Worm (Caenorhabditis elegans) whole organism, L4 larva: ENCODE data around the gene T10B10.4.

ENCODE experiments used
- D1046.2 ChIP-seq: fragments of 200-800 bp; sonication (Bioruptor generic); IDR thresholded peaks from 2 replicates; pipeline ENCODE4 v1.3.6; 2022; ENCODE audit warnings: missing genetic modification characterization, missing compliant biosample characterization
- F26F4.8 ChIP-seq: fragments of 200-800 bp; sonication (Bioruptor generic); conservative IDR thresholded peaks from 2 replicates; pipeline ENCODE4 v1.3.6; 2022; ENCODE audit warnings: missing genetic modification characterization, missing compliant biosample characterization
- F49E8.2 ChIP-seq: sonication (generic microtip); optimal IDR thresholded peaks from 2 replicates; lab custom pipeline; 2016; ENCODE audit warnings: missing compliant biosample characterization, mild to moderate bottlenecking, missing genetic modification characterization, borderline replicate concordance
- R02D3.7 ChIP-seq: fragments of 150-350 bp; sonication (generic microtip); optimal IDR thresholded peaks from 3 replicates; lab custom pipeline; 2014; ENCODE audit warnings: missing biosample characterization, missing genetic modification characterization
- T20F7.1 ChIP-seq: fragments of 200-800 bp; sonication (Bioruptor generic); optimal IDR thresholded peaks from 2 replicates; lab custom pipeline; 2018; ENCODE audit warnings: mild to moderate bottlenecking, missing genetic modification characterization, missing compliant biosample characterization
- T26A8.4 ChIP-seq: fragments of 200-800 bp; sonication (Bioruptor generic); IDR thresholded peaks from 2 replicates; pipeline ENCODE4 v1.3.6; 2022; ENCODE audit warnings: missing genetic modification characterization, missing compliant biosample characterization
- Y5F2A.4 ChIP-seq: fragments of 200-800 bp; sonication (Bioruptor generic); optimal IDR thresholded peaks from 2 replicates; lab custom pipeline; 2018; ENCODE audit warnings: mild to moderate bottlenecking, missing genetic modification characterization, missing compliant biosample characterization
- ZK546.5 ChIP-seq, 2 experiments: sonication (generic microtip); optimal IDR thresholded peaks; 2 replicates each; lab custom pipeline; 2017; ENCODE audit warnings: missing biosample characterization in 2 of 2, missing genetic modification characterization in 2 of 2
- ceh-28 ChIP-seq: fragments of 150-350 bp; optimal IDR thresholded peaks from 2 replicates; lab custom pipeline; 2014; ENCODE audit warnings: missing biosample characterization, missing genetic modification reagents, missing genetic modification characterization
- ceh-82 ChIP-seq: sonication (generic microtip); optimal IDR thresholded peaks from 2 replicates; lab custom pipeline; 2017; ENCODE audit warnings: missing biosample characterization, missing genetic modification characterization
- ces-1 ChIP-seq: fragments of 150-350 bp; sonication (generic microtip); optimal IDR thresholded peaks from 4 replicates; lab custom pipeline; 2014; ENCODE audit warnings: missing biosample characterization, missing genetic modification reagents, missing genetic modification characterization
- cey-2 ChIP-seq: sonication (generic microtip); optimal IDR thresholded peaks from 3 replicates; lab custom pipeline; 2017; ENCODE audit warnings: missing genetic modification characterization, mild to moderate bottlenecking, missing compliant biosample characterization, antibody characterized with exemption, borderline replicate concordance; ENCODE audit not compliant: insufficient read depth
- ctbp-1 ChIP-seq: fragments of 200-800 bp; sonication (Bioruptor generic); IDR thresholded peaks from 2 replicates; pipeline ENCODE4 v1.3.6; 2022; ENCODE audit warnings: missing genetic modification reagents, missing genetic modification characterization, missing compliant biosample characterization
- daf-16 ChIP-seq, 3 experiments: sonication (generic microtip); optimal IDR thresholded peaks; 2 replicates each; lab custom pipeline; 2016 to 2017; ENCODE audit warnings: missing genetic modification characterization in 3 of 3, missing genetic modification reagents in 3 of 3, mild to moderate bottlenecking in 2 of 3, missing compliant biosample characterization in 2 of 3, missing biosample characterization in 1 of 3, moderate library complexity in 1 of 3
- daf-19 ChIP-seq: fragments of 200-800 bp; sonication (Bioruptor generic); conservative IDR thresholded peaks from 2 replicates; pipeline ENCODE4 v1.3.6; 2022; ENCODE audit warnings: missing genetic modification characterization, missing compliant biosample characterization
- daf-8 ChIP-seq: fragments of 200-800 bp; sonication (Bioruptor generic); IDR thresholded peaks from 2 replicates; pipeline ENCODE4 v1.3.6; 2022; ENCODE audit warnings: missing genetic modification characterization, missing compliant biosample characterization
- dmd-6 ChIP-seq: fragments of 200-800 bp; sonication (Bioruptor generic); IDR thresholded peaks from 2 replicates; pipeline ENCODE4 v1.3.6; 2022; ENCODE audit warnings: missing genetic modification reagents, missing genetic modification characterization, missing compliant biosample characterization
- dpl-1 ChIP-seq: fragments of 150-350 bp; optimal IDR thresholded peaks from 2 replicates; lab custom pipeline; 2014; ENCODE audit warnings: missing biosample characterization, missing genetic modification reagents, missing genetic modification characterization
- duxl-1 ChIP-seq: sonication (generic microtip); optimal IDR thresholded peaks from 2 replicates; lab custom pipeline; 2016; ENCODE audit warnings: mild to moderate bottlenecking, missing genetic modification characterization, moderate library complexity, missing compliant biosample characterization; ENCODE audit not compliant: poor library complexity
- fkh-10 ChIP-seq: fragments of 150-350 bp; optimal IDR thresholded peaks from 2 replicates; lab custom pipeline; 2014; ENCODE audit warnings: missing biosample characterization, missing genetic modification reagents, missing genetic modification characterization
- gei-8 ChIP-seq: fragments of 200-800 bp; sonication (Bioruptor generic); optimal IDR thresholded peaks from 2 replicates; lab custom pipeline; 2018; ENCODE audit warnings: mild to moderate bottlenecking, missing genetic modification characterization, missing compliant biosample characterization
- hif-1 ChIP-seq, 2 experiments: sonication (generic microtip); optimal IDR thresholded peaks; 2 replicates each; lab custom pipeline; 2016 to 2017; ENCODE audit warnings: missing compliant biosample characterization in 2 of 2, missing genetic modification characterization in 2 of 2, missing genetic modification reagents in 2 of 2, missing genotype in 2 of 2, mild to moderate bottlenecking in 1 of 2
- lin-15B ChIP-seq: fragments of 150-350 bp; sonication (generic microtip); optimal IDR thresholded peaks from 3 replicates; lab custom pipeline; 2014; ENCODE audit warnings: missing biosample characterization, missing genetic modification characterization
- lin-29 ChIP-seq: fragments of 200-800 bp; sonication (Bioruptor generic); IDR thresholded peaks from 2 replicates; pipeline ENCODE4 v1.3.6; 2022; ENCODE audit warnings: missing genetic modification reagents, missing genetic modification characterization, missing compliant biosample characterization
- lin-38 ChIP-seq: fragments of 200-800 bp; sonication (Bioruptor generic); IDR thresholded peaks from 2 replicates; pipeline ENCODE4 v1.3.6; 2022; ENCODE audit warnings: missing genetic modification reagents, missing genetic modification characterization, missing compliant biosample characterization
- madf-9 ChIP-seq: fragments of 200-800 bp; sonication (Bioruptor generic); conservative IDR thresholded peaks from 2 replicates; pipeline ENCODE4 v1.3.6; 2022; ENCODE audit warnings: missing genetic modification reagents, missing genetic modification characterization, missing compliant biosample characterization
- mdt-29 ChIP-seq: fragments of 200-800 bp; sonication (Bioruptor generic); IDR thresholded peaks from 2 replicates; pipeline ENCODE4 v1.3.6; 2022; ENCODE audit warnings: missing genetic modification reagents, missing genetic modification characterization, missing compliant biosample characterization
- mes-2 ChIP-seq: sonication (generic microtip); optimal IDR thresholded peaks from 2 replicates; lab custom pipeline; 2016; ENCODE audit warnings: missing genotype, mild to moderate bottlenecking, missing genetic modification characterization, missing compliant biosample characterization; ENCODE audit not compliant: poor library complexity, severe bottlenecking
- mxl-2 ChIP-seq: fragments of 200-800 bp; sonication (Bioruptor generic); conservative IDR thresholded peaks from 2 replicates; pipeline ENCODE4 v1.3.6; 2022; ENCODE audit warnings: missing genetic modification reagents, missing genetic modification characterization, missing compliant biosample characterization
- nhr-11 ChIP-seq: fragments of 150-350 bp; optimal IDR thresholded peaks from 2 replicates; lab custom pipeline; 2014; ENCODE audit warnings: missing biosample characterization, missing genetic modification characterization
- nhr-111 ChIP-seq: fragments of 200-800 bp; sonication (Bioruptor generic); optimal IDR thresholded peaks from 2 replicates; lab custom pipeline; 2018; ENCODE audit warnings: mild to moderate bottlenecking, missing genetic modification characterization, missing compliant biosample characterization
- nhr-28 ChIP-seq: fragments of 150-350 bp; optimal IDR thresholded peaks from 2 replicates; lab custom pipeline; 2014; ENCODE audit warnings: missing biosample characterization, missing genetic modification characterization
- nhr-42 ChIP-seq: fragments of 200-800 bp; sonication (Bioruptor generic); IDR thresholded peaks from 2 replicates; pipeline ENCODE4 v1.3.6; 2022; ENCODE audit warnings: missing genetic modification characterization, missing compliant biosample characterization
- nhr-77 ChIP-seq: fragments of 150-350 bp; optimal IDR thresholded peaks from 2 replicates; lab custom pipeline; 2014; ENCODE audit warnings: missing biosample characterization, missing genetic modification characterization
- pqm-1 ChIP-seq: sonication (generic microtip); optimal IDR thresholded peaks from 2 replicates; lab custom pipeline; 2017; ENCODE audit warnings: missing biosample characterization, missing genetic modification characterization
- set-16 ChIP-seq: fragments of 200-800 bp; sonication (Bioruptor generic); IDR thresholded peaks from 2 replicates; pipeline ENCODE4 v1.3.6; 2022; ENCODE audit warnings: missing genetic modification reagents, missing genetic modification characterization, missing compliant biosample characterization
- snpc-1.2 ChIP-seq: fragments of 200-800 bp; sonication (Bioruptor generic); IDR thresholded peaks from 2 replicates; pipeline ENCODE4 v1.3.6; 2022; ENCODE audit warnings: missing genetic modification reagents, missing genetic modification characterization, missing compliant biosample characterization
- tra-1 ChIP-seq: fragments of 200-800 bp; sonication (Bioruptor generic); IDR thresholded peaks from 2 replicates; pipeline ENCODE4 v1.3.6; 2022; ENCODE audit warnings: missing genetic modification reagents, missing genetic modification characterization, missing compliant biosample characterization
- unc-39 ChIP-seq: sonication (generic microtip); optimal IDR thresholded peaks from 2 replicates; lab custom pipeline; 2017; ENCODE audit warnings: missing biosample characterization, missing genetic modification characterization
- unc-62 ChIP-seq, 3 experiments: fragments of 150-350 bp in 1 of 3; sonication (generic microtip); optimal IDR thresholded peaks in 2 of 3; peaks in 1 of 3; 1 replicate in 1 of 3; 2 replicates in 2 of 3; lab custom pipeline; 2014 to 2017; ENCODE audit warnings: missing biosample characterization in 3 of 3, missing genetic modification characterization in 3 of 3, missing genetic modification reagents in 3 of 3, missing genotype in 1 of 3
- zag-1 ChIP-seq: fragments of 150-350 bp; optimal IDR thresholded peaks from 2 replicates; lab custom pipeline; 2014; ENCODE audit warnings: missing biosample characterization, missing genetic modification characterization
- zip-11 ChIP-seq: fragments of 200-800 bp; sonication (Bioruptor generic); IDR thresholded peaks from 2 replicates; pipeline ENCODE4 v1.3.6; 2022; ENCODE audit warnings: missing genetic modification characterization, missing compliant biosample characterization
- ztf-7 ChIP-seq: fragments of 150-350 bp; optimal IDR thresholded peaks from 2 replicates; lab custom pipeline; 2014; ENCODE audit warnings: missing biosample characterization, missing genetic modification characterization

The T10B10.4 gene

DNA sequence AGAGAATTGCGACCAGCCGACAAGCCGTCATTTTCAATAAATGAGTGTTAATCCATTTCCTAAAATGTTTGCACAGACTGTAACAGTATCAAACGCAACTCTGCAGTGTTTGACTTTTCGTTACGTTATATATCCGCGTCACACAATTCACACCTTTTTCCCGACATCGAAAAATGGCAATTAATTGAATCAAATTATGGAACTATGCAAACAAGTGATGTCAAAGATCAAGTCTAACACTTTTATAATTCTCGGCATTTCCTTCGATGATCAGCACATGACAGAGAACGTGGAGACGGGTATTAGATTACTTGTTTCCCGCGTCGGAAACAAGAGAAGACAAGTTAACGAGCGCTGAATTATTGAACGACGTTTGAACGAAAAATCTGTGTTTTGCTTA lies 4.4 kb downstream of the T10B10.4 start, which contains the start of gene phat-6:
Gene phat-6, minus strand, starts transcription at position 101 of the 400 bp plus-strand sequence.
- TF ChIP-seq ZK546.5 (tag; optimal IDR thresholded peaks at IDR 0.05; lab: Kevin White, UChicago), result no peak
- TF ChIP-seq unc-62 (GFP tag; optimal IDR thresholded peaks at IDR 0.05 in 1 of 2; lab: Kevin White, UChicago), result peak in 1 of 2 experiments; percentile 12
- no peak for TF ChIP-seq unc-62 (tag; optimal IDR thresholded peaks at IDR 0.05; lab: Kevin White, UChicago)
- TF ChIP-seq, all 104 proteins: peak for 1

DNA sequence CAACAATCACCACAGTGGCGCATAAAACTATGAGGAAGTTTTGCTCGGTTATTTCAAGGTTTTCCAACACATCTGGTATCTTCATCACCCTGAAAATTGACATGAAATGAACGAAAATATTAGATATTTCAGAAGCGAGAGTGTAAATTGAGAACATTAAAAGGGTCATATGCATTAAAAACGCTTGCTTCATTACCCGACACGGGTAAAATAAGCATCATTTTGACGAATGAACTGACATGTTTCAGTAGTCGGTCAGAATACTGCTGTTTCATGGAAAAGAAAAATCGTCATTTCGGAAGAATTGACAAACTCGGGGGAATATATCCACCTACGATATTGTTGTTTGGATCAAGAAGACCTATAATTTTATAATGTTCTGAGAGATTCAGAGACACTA lies 9.1 kb downstream of the T10B10.4 start, which contains the start of gene snt-7:
Gene snt-7, minus strand, starts transcription at position 101 of the 400 bp plus-strand sequence.
- TF ChIP-seq tra-1 (no peak), unc-39 (no peak), unc-62 (GFP tag; optimal IDR thresholded peaks at IDR 0.05 in 1 of 2; lab: Kevin White, UChicago) (peak in 1 of 2 experiments; percentile 25), unc-62 (tag; optimal IDR thresholded peaks at IDR 0.05; lab: Kevin White, UChicago) (no peak)

DNA sequence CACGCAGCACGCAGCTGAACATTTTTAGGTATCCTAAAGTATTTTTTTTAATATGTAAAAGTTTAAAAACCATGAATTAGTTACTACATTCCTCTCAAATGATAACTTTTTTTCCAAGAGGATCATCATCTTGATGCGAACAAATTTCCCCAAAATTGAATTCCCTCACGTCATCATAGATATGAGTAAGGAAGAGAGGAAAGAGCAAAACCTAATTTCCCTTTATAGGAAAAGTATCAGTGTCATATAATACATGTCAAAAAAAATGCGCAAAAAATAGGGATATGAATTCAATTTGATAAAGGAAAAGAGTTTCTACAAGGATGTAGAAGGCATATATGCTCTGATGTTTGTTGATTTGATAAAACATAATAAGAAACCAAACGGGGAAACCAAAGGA lies 10.2 kb downstream of the T10B10.4 start:
- peak; percentile 49 for TF ChIP-seq fkh-10 (GFP tag; lab: Kevin White, UChicago)
- no peak for TF ChIP-seq lin-15B (tag; lab: Kevin White, UChicago)
- TF ChIP-seq ces-1 (GFP tag; lab: Kevin White, UChicago), result peak; percentile 13
- 0 out of 2 replicates have a peak, but pooled peaks have one; percentile 31 for TF ChIP-seq ctbp-1 (GFP tag; lab: Robert Waterston, UW)

DNA sequence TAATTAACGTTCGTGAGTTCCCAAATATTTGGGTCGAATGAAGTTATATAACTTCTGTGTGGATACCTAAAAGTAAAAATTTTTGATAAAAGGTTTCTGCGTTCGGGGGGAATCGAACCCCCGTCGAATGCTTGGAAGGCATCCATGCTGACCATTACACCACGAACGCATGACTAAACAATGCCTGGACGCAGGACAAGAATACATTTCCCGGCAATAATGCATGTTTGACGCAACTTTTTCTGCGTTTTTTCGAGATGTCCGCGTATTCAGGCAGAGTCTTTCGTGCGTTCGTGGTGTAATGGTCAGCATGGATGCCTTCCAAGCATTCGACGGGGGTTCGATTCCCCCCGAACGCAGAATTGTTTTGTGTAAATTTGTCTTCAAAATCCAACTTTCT lies 10.8 kb downstream of the T10B10.4 start:
- peak; percentile 92 for TF ChIP-seq snpc-1.2
- TF ChIP-seq ceh-82 (tag; lab: Kevin White, UChicago), result no peak
- peak; percentile 89 for TF ChIP-seq madf-9 (GFP tag; lab: Robert Waterston, UW)
- TF ChIP-seq F26F4.8 (GFP tag; lab: Robert Waterston, UW), result peak; percentile 92
- no peak for TF ChIP-seq cey-2 (tag; lab: Kevin White, UChicago)
- peak; percentile 39 for TF ChIP-seq ztf-7 (tag; lab: Kevin White, UChicago)
- peak; percentile 62; the same call in 1 of the 2 replicates for TF ChIP-seq mxl-2
- no peak for TF ChIP-seq fkh-10 (GFP tag; lab: Kevin White, UChicago)
- TF ChIP-seq T26A8.4 (GFP tag; lab: Robert Waterston, UW), result peak; percentile 94
- TF ChIP-seq set-16, result peak; percentile 25; the same call in 1 of the 2 replicates
- peak; percentile 91 for TF ChIP-seq duxl-1 (tag; lab: Kevin White, UChicago)
- TF ChIP-seq F49E8.2 (tag; lab: Kevin White, UChicago), result peak; percentile 75
- no peak for TF ChIP-seq nhr-111 (GFP tag; lab: Kevin White, UChicago)
- TF ChIP-seq T20F7.1 (GFP tag; lab: Kevin White, UChicago), result peak; percentile 70
- TF ChIP-seq pqm-1 (tag; lab: Kevin White, UChicago), result no peak
- peak; percentile 17 for TF ChIP-seq dpl-1 (GFP tag; lab: Kevin White, UChicago)
- TF ChIP-seq zip-11 (GFP tag; lab: Robert Waterston, UW), result no peak
- peak; percentile 74; the same call in 1 of the 2 replicates for TF ChIP-seq daf-8
- TF ChIP-seq lin-29 (GFP tag; lab: Robert Waterston, UW), result peak; percentile 78
- peak; percentile 86 for TF ChIP-seq dmd-6
- TF ChIP-seq nhr-42, result peak; percentile 84
- TF ChIP-seq ceh-28 (tag; lab: Kevin White, UChicago), result no peak
- no peak for TF ChIP-seq mes-2 (tag; lab: Kevin White, UChicago)
- TF ChIP-seq nhr-77 (tag; lab: Kevin White, UChicago), result peak; percentile 54
- peak; percentile 92 for TF ChIP-seq daf-19 (GFP tag; lab: Robert Waterston, UW)
- TF ChIP-seq gei-8 (GFP tag; lab: Kevin White, UChicago), result peak; percentile 68
- TF ChIP-seq hif-1 (tag; optimal IDR thresholded peaks at IDR 0.05; lab: Kevin White, UChicago), result peak; percentile 21 to 53
- peak; percentile 54 for TF ChIP-seq nhr-28
- peak; percentile 84 for TF ChIP-seq mdt-29 (GFP tag; lab: Robert Waterston, UW)
- peak; percentile 82 to 83 for TF ChIP-seq daf-16 (GFP tag; optimal IDR thresholded peaks at IDR 0.05; lab: Kevin White, UChicago)
- peak; percentile 81 for TF ChIP-seq daf-16 (tag; optimal IDR thresholded peaks at IDR 0.05; lab: Kevin White, UChicago)
- peak; percentile 90 for TF ChIP-seq D1046.2 (GFP tag; lab: Robert Waterston, UW)
- peak; percentile 70 for TF ChIP-seq Y5F2A.4 (GFP tag; lab: Kevin White, UChicago)
- peak; percentile 59 for TF ChIP-seq nhr-11 (tag; lab: Kevin White, UChicago)
- TF ChIP-seq zag-1 (tag; lab: Kevin White, UChicago), result no peak
- TF ChIP-seq R02D3.7 (tag; lab: Kevin White, UChicago), result no peak
- TF ChIP-seq lin-38 (GFP tag; lab: Robert Waterston, UW), result peak; percentile 81
